Fruit fly (Drosophila melanogaster): ENCODE data around the gene CG31128.

The CG31128 gene

dm6 chr3R:24467237-24467636 is 2.0 kb upstream of the CG31128 start (continued):
- TF ChIP-seq br (optimal IDR thresholded peaks at IDR 0.05) (no peak), Oli (tag; optimal IDR thresholded peaks at IDR 0.05) (peak; percentile 25), crp (GFP tag; optimal IDR thresholded peaks at IDR 0.05) (no peak), CoRest (tag; optimal IDR thresholded peaks at IDR 0.05) (peak; percentile 29), CG8359 (GFP tag; optimal IDR thresholded peaks at IDR 0.05; ENCODE audit: borderline replicate concordance) (no peak), CG8089 (GFP tag; optimal IDR thresholded peaks at IDR 0.05) (no peak), cad (GFP tag; optimal IDR thresholded peaks at IDR 0.05) (no peak), org-1 (GFP tag; optimal IDR thresholded peaks at IDR 0.05) (no peak), fd64A (GFP tag; optimal IDR thresholded peaks at IDR 0.05) (no peak), C15 (GFP tag; IDR thresholded peaks at IDR 0.05) (no peak), CG7839 (tag; optimal IDR thresholded peaks at IDR 0.05) (peak; percentile 46), CG18262 (tag; optimal IDR thresholded peaks at IDR 0.05) (no peak), exex (tag; optimal IDR thresholded peaks at IDR 0.05) (no peak), lmd (GFP tag; IDR thresholded peaks at IDR 0.05) (peak; percentile 28; the same call in 1 of the 2 replicates), salm (tag; optimal IDR thresholded peaks at IDR 0.05) (no peak), Oaz (GFP tag; IDR thresholded peaks at IDR 0.05) (no peak), CG17829 (tag; optimal IDR thresholded peaks at IDR 0.05) (no peak), CG2678 (tag; optimal IDR thresholded peaks at IDR 0.05) (peak; percentile 58), trem (tag; optimal IDR thresholded peaks at IDR 0.05) (no peak), CG12659 (GFP tag; optimal IDR thresholded peaks at IDR 0.05) (peak; percentile 12), PHDP (tag; optimal IDR thresholded peaks at IDR 0.05) (peak; percentile 40), slbo (GFP tag; IDR thresholded peaks at IDR 0.05) (peak; percentile 56), pfk (GFP tag; optimal IDR thresholded peaks at IDR 0.05) (no peak), CG10366 (GFP tag; IDR thresholded peaks at IDR 0.05) (no peak), CG9817 (tag; optimal IDR thresholded peaks at IDR 0.05) (peak; percentile 29), CG12299 (tag; optimal IDR thresholded peaks at IDR 0.05) (no peak), inv (GFP tag; IDR thresholded peaks at IDR 0.05; ENCODE audit: partially characterized antibody) (no peak), CG13775 (GFP tag; optimal IDR thresholded peaks at IDR 0.05) (no peak), sens (GFP tag) (no peak), grau (tag; optimal IDR thresholded peaks at IDR 0.05) (peak; percentile 47), CG34224 (GFP tag; IDR thresholded peaks at IDR 0.05; ENCODE audit: partially characterized antibody) (no peak), Nf-YB (GFP tag; optimal IDR thresholded peaks at IDR 0.05) (no peak), esg (GFP tag; conservative IDR thresholded peaks at IDR 0.05) (no peak), CG4360 (GFP tag; IDR thresholded peaks at IDR 0.05) (no peak), NK7.1 (GFP tag; optimal IDR thresholded peaks at IDR 0.05) (no peak), hth (optimal IDR thresholded peaks at IDR 0.05) (no peak), row (GFP tag; IDR thresholded peaks at IDR 0.05) (peak; percentile 74; the same call in 2 of the 3 replicates), CG15514 (GFP tag; optimal IDR thresholded peaks at IDR 0.05) (peak; percentile 31), stc (GFP tag; IDR thresholded peaks at IDR 0.05) (0 out of 2 replicates have a peak, but pooled peaks have one; percentile 13), CG3281 (GFP tag; optimal IDR thresholded peaks at IDR 0.05) (peak; percentile 53), kni (GFP tag; optimal IDR thresholded peaks at IDR 0.05) (no peak), zf30C (GFP tag; optimal IDR thresholded peaks at IDR 0.05) (peak; percentile 7), Elba2 (GFP tag; optimal IDR thresholded peaks at IDR 0.05) (no peak), CG12155 (GFP tag; optimal IDR thresholded peaks at IDR 0.05) (no peak), Dp (GFP tag; optimal IDR thresholded peaks at IDR 0.05) (no peak), chinmo (GFP tag; IDR thresholded peaks at IDR 0.05; ENCODE audit: partially characterized antibody) (no peak), Doc3 (GFP tag; IDR thresholded peaks at IDR 0.05; ENCODE audit: partially characterized antibody) (no peak), MTF-1 (GFP tag; optimal IDR thresholded peaks at IDR 0.05; ENCODE audit: borderline replicate concordance) (no peak), CG10431 (GFP tag; optimal IDR thresholded peaks at IDR 0.05) (no peak), Pdp1 (GFP tag; optimal IDR thresholded peaks at IDR 0.05) (no peak), Poxn (GFP tag; IDR thresholded peaks at IDR 0.05) (no peak)

Measured in whole organism, embryonic.